Worm (Caenorhabditis elegans) whole organism, mixed stage, embryonic: ENCODE data around the gene F46C5.6.

Experiments used
- M03D4.4 ChIP-seq: sonication (generic microtip); optimal IDR thresholded peaks from 2 replicates; lab custom pipeline; 2017; ENCODE audit warnings: mild to moderate bottlenecking, missing genetic modification characterization, missing compliant biosample characterization
- bed-3 ChIP-seq: fragments of 200-800 bp; sonication (Bioruptor generic); optimal IDR thresholded peaks from 3 replicates; lab custom pipeline; 2018; ENCODE audit warnings: mild to moderate bottlenecking, missing genetic modification characterization, moderate library complexity, missing compliant biosample characterization
- blmp-1 ChIP-seq: fragments of 150-350 bp; optimal IDR thresholded peaks from 2 replicates; lab custom pipeline; 2014; ENCODE audit warnings: missing biosample characterization, missing genetic modification characterization
- ceh-83 ChIP-seq: fragments of 200-800 bp; sonication (Bioruptor generic); optimal IDR thresholded peaks from 2 replicates; lab custom pipeline; 2018; ENCODE audit warnings: mild to moderate bottlenecking, missing genetic modification characterization, missing compliant biosample characterization
- ces-1 ChIP-seq: fragments of 150-350 bp; optimal IDR thresholded peaks from 2 replicates; lab custom pipeline; 2014; ENCODE audit warnings: missing biosample characterization, missing genetic modification reagents, missing genetic modification characterization
- cnd-1 ChIP-seq: fragments of 200-800 bp; sonication (Bioruptor generic); optimal IDR thresholded peaks from 2 replicates; lab custom pipeline; 2018; ENCODE audit warnings: mild to moderate bottlenecking, missing genetic modification characterization, missing compliant biosample characterization
- drap-1 ChIP-seq: fragments of 200-800 bp; sonication (Bioruptor generic); optimal IDR thresholded peaks from 3 replicates; lab custom pipeline; 2018; ENCODE audit warnings: mild to moderate bottlenecking, missing genetic modification characterization, missing compliant biosample characterization
- elt-1 ChIP-seq: sonication (generic microtip); optimal IDR thresholded peaks from 2 replicates; lab custom pipeline; 2017; ENCODE audit warnings: missing genetic modification characterization, mild to moderate bottlenecking, missing compliant biosample characterization, antibody characterized with exemption, moderate library complexity, borderline replicate concordance; ENCODE audit not compliant: insufficient read depth
- elt-3 ChIP-seq: fragments of 150-350 bp; optimal IDR thresholded peaks from 2 replicates; lab custom pipeline; 2014; ENCODE audit warnings: missing biosample characterization, missing genetic modification characterization
- flh-1 ChIP-seq: fragments of 200-800 bp; sonication (Bioruptor generic); optimal IDR thresholded peaks from 2 replicates; lab custom pipeline; 2018; ENCODE audit warnings: mild to moderate bottlenecking, missing genetic modification characterization, moderate library complexity, missing compliant biosample characterization
- ham-2 ChIP-seq: fragments of 200-800 bp; sonication (Bioruptor generic); optimal IDR thresholded peaks from 2 replicates; lab custom pipeline; 2018; ENCODE audit warnings: mild to moderate bottlenecking, missing genetic modification characterization, missing compliant biosample characterization
- hlh-1 ChIP-seq: fragments of 150-350 bp; optimal IDR thresholded peaks from 2 replicates; lab custom pipeline; 2014; ENCODE audit warnings: missing biosample characterization, missing genetic modification reagents, missing genetic modification characterization
- lin-13 ChIP-seq: fragments of 150-350 bp; optimal IDR thresholded peaks from 2 replicates; lab custom pipeline; 2014; ENCODE audit warnings: missing biosample characterization, missing genetic modification characterization
- lsy-2 ChIP-seq: fragments of 150-350 bp; optimal IDR thresholded peaks from 2 replicates; lab custom pipeline; 2014; ENCODE audit warnings: missing biosample characterization, missing genetic modification characterization
- mep-1 ChIP-seq: fragments of 150-350 bp; optimal IDR thresholded peaks from 2 replicates; lab custom pipeline; 2017; ENCODE audit warnings: missing biosample characterization, missing genetic modification reagents, missing genetic modification characterization, inconsistent platforms
- nhr-237 ChIP-seq: fragments of 150-350 bp; optimal IDR thresholded peaks from 2 replicates; lab custom pipeline; 2014; ENCODE audit warnings: missing biosample characterization, missing genetic modification characterization
- nhr-28 ChIP-seq: fragments of 150-350 bp; optimal IDR thresholded peaks from 2 replicates; lab custom pipeline; 2014; ENCODE audit warnings: missing biosample characterization, missing genetic modification characterization
- nhr-76 ChIP-seq: sonication (generic microtip); optimal IDR thresholded peaks from 2 replicates; lab custom pipeline; 2017; ENCODE audit warnings: missing biosample characterization, missing genetic modification characterization
- pha-4 ChIP-seq: fragments of 150-350 bp; optimal IDR thresholded peaks from 2 replicates; lab custom pipeline; 2018; ENCODE audit warnings: missing biosample characterization, missing genetic modification reagents, missing genetic modification characterization
- snpc-4 ChIP-seq: fragments of 150-350 bp; optimal IDR thresholded peaks from 2 replicates; lab custom pipeline; 2014; ENCODE audit warnings: missing biosample characterization, missing genetic modification characterization
- sptf-1 ChIP-seq: sonication (generic microtip); optimal IDR thresholded peaks from 2 replicates; lab custom pipeline; 2017; ENCODE audit warnings: mild to moderate bottlenecking, missing genetic modification characterization, moderate library complexity, missing compliant biosample characterization
- tbx-8 ChIP-seq: fragments of 200-800 bp; sonication (Bioruptor generic); optimal IDR thresholded peaks from 2 replicates; lab custom pipeline; 2018; ENCODE audit warnings: mild to moderate bottlenecking, missing genetic modification characterization, moderate library complexity, missing compliant biosample characterization
- unc-120 ChIP-seq: sonication (generic microtip); optimal IDR thresholded peaks from 2 replicates; lab custom pipeline; 2017; ENCODE audit warnings: missing genetic modification characterization, missing compliant biosample characterization; ENCODE audit not compliant: poor library complexity, severe bottlenecking
- unc-62 ChIP-seq: fragments of 150-350 bp; optimal IDR thresholded peaks from 2 replicates; lab custom pipeline; 2014; ENCODE audit warnings: missing biosample characterization, missing genetic modification reagents, missing genetic modification characterization
- ztf-11 ChIP-seq: fragments of 150-350 bp; optimal IDR thresholded peaks from 2 replicates; lab custom pipeline; 2014; ENCODE audit warnings: missing biosample characterization, missing genetic modification characterization

Gene F46C5.6

ce11 chrII:8844465-8845126 lies at the start of gene F46C5.6:
F46C5.6 (minus strand) TSS chrII:8844515.
- TF ChIP-seq unc-120 (tag; lab: Kevin White, UChicago) = peak; percentile 83
- peak; percentile 90 for TF ChIP-seq hlh-1 (tag; lab: Kevin White, UChicago)
- no peak for TF ChIP-seq bed-3 (GFP tag; lab: Kevin White, UChicago)
- TF ChIP-seq unc-62 (GFP tag; lab: Kevin White, UChicago) = peak; percentile 48

ce11 chrII:8891606-8892005 lies 47.3 kb upstream of the F46C5.6 start:
- no peak for TF ChIP-seq elt-3 (tag; lab: Kevin White, UChicago)
- peak; percentile 51 for TF ChIP-seq hlh-1 (tag; lab: Kevin White, UChicago)

ce11 chrII:8891042-8891441 lies 46.7 kb upstream of the F46C5.6 start:
- TF ChIP-seq hlh-1 (tag; lab: Kevin White, UChicago) (no peak), unc-62 (GFP tag; lab: Kevin White, UChicago) (no peak), lsy-2 (peak; percentile 63), M03D4.4 (tag; lab: Kevin White, UChicago) (no peak), snpc-4 (tag; lab: Kevin White, UChicago) (no peak), cnd-1 (tag; lab: Kevin White, UChicago) (no peak)

- TF ChIP-seq unc-62 (GFP tag; lab: Kevin White, UChicago) (peak; percentile 57), ces-1 (GFP tag; lab: Kevin White, UChicago) (no peak), elt-3 (tag; lab: Kevin White, UChicago) (peak; percentile 41), nhr-28 (tag; lab: Kevin White, UChicago) (no peak), ham-2 (GFP tag; lab: Kevin White, UChicago) (no peak), blmp-1 (no peak), sptf-1 (tag; lab: Kevin White, UChicago) (no peak), unc-120 (tag; lab: Kevin White, UChicago) (no peak), mep-1 (tag; lab: Kevin White, UChicago) (no peak), lsy-2 (no peak), lin-13 (no peak), nhr-76 (tag; lab: Kevin White, UChicago) (no peak), tbx-8 (GFP tag; lab: Kevin White, UChicago) (no peak), pha-4 (tag; lab: Kevin White, UChicago) (no peak), ceh-83 (GFP tag; lab: Kevin White, UChicago) (no peak), nhr-237 (tag; lab: Kevin White, UChicago) (no peak), elt-1 (tag; lab: Kevin White, UChicago) (peak; percentile 91), flh-1 (GFP tag; lab: Kevin White, UChicago) (no peak), bed-3 (GFP tag; lab: Kevin White, UChicago) (no peak), hlh-1 (tag; lab: Kevin White, UChicago) (no peak)
Measured at ce11 chrII:8890530-8890929, 46.2 kb upstream of the F46C5.6 start.

ce11 chrII:8890017-8890416 lies 45.7 kb upstream of the F46C5.6 start:
- TF ChIP-seq M03D4.4 (tag; lab: Kevin White, UChicago) (no peak), drap-1 (GFP tag; lab: Kevin White, UChicago) (no peak), nhr-237 (tag; lab: Kevin White, UChicago) (no peak), ceh-83 (GFP tag; lab: Kevin White, UChicago) (no peak), tbx-8 (GFP tag; lab: Kevin White, UChicago) (no peak)

- TF ChIP-seq drap-1 (GFP tag; lab: Kevin White, UChicago) = no peak
- TF ChIP-seq hlh-1 (tag; lab: Kevin White, UChicago) = no peak
- no peak for TF ChIP-seq ztf-11
Measured at ce11 chrII:8889589-8889988, 45.3 kb upstream of the F46C5.6 start.
